Worm (Caenorhabditis elegans) whole organism, young adult: ENCODE data around the gene npr-36.

ENCODE experiments used
- F10E7.11 ChIP-seq: sonication (generic microtip); optimal IDR thresholded peaks from 2 replicates; lab custom pipeline; 2017; ENCODE audit warnings: mild to moderate bottlenecking, missing genetic modification characterization, moderate library complexity, missing compliant biosample characterization
- chd-7 ChIP-seq: sonication (generic microtip); optimal IDR thresholded peaks from 2 replicates; lab custom pipeline; 2016; ENCODE audit warnings: mild to moderate bottlenecking, missing genetic modification characterization, moderate library complexity, missing compliant biosample characterization
- egl-44 ChIP-seq: fragments of 200-800 bp; sonication (Bioruptor generic); IDR thresholded peaks from 2 replicates; pipeline ENCODE4 v1.3.6; 2022; ENCODE audit warnings: missing genetic modification reagents, missing genetic modification characterization, missing compliant biosample characterization
- egrh-3 ChIP-seq: fragments of 200-800 bp; sonication (Bioruptor generic); IDR thresholded peaks from 2 replicates; pipeline ENCODE4 v1.3.6; 2022; ENCODE audit warnings: missing genetic modification reagents, missing genetic modification characterization, missing compliant biosample characterization
- hmg-1.2 ChIP-seq: fragments of 200-800 bp; sonication (Bioruptor generic); IDR thresholded peaks from 2 replicates; pipeline ENCODE4 v1.3.6; 2022; ENCODE audit warnings: missing genetic modification reagents, missing genetic modification characterization, missing compliant biosample characterization
- madf-10 ChIP-seq: sonication (generic microtip); optimal IDR thresholded peaks from 2 replicates; lab custom pipeline; 2016; ENCODE audit warnings: mild to moderate bottlenecking, missing genetic modification characterization, missing compliant biosample characterization
- nhr-120 ChIP-seq: fragments of 200-800 bp; sonication (Bioruptor generic); IDR thresholded peaks from 2 replicates; pipeline ENCODE4 v1.3.6; 2022; ENCODE audit warnings: missing genetic modification characterization, missing compliant biosample characterization
- pha-4 ChIP-seq: fragments of 150-350 bp; sonication (generic microtip); optimal IDR thresholded peaks from 2 replicates; lab custom pipeline; 2014; ENCODE audit warnings: missing biosample characterization, missing genetic modification reagents, missing genetic modification characterization
- unc-62 ChIP-seq: fragments of 150-350 bp; optimal IDR thresholded peaks from 2 replicates; lab custom pipeline; 2014; ENCODE audit warnings: missing biosample characterization, missing genetic modification reagents, missing genetic modification characterization
- ztf-28 ChIP-seq: fragments of 200-800 bp; sonication (Bioruptor generic); IDR thresholded peaks from 2 replicates; pipeline ENCODE4 v1.3.6; 2022; ENCODE audit warnings: missing genetic modification reagents, missing genetic modification characterization, missing compliant biosample characterization

- TF ChIP-seq ztf-28 (GFP tag; lab: Robert Waterston, UW), result no peak
- no peak for TF ChIP-seq egl-44
- no peak for TF ChIP-seq chd-7 (tag; lab: Kevin White, UChicago)
- TF ChIP-seq madf-10 (tag; lab: Kevin White, UChicago), result no peak
- TF ChIP-seq F10E7.11 (tag; lab: Kevin White, UChicago), result no peak
- no peak for TF ChIP-seq unc-62
- no peak for TF ChIP-seq pha-4 (tag; lab: Kevin White, UChicago)
- no peak for TF ChIP-seq nhr-120
- no peak for TF ChIP-seq hmg-1.2 (GFP tag; lab: Robert Waterston, UW)
- no peak for TF ChIP-seq egrh-3 (GFP tag; lab: Robert Waterston, UW)
Measured at ce11 chrX:17396456-17396855, 36.9 kb downstream of the npr-36 start, which contains the start of the genes vap-1 and F11C7.2.
